Fruit fly (Drosophila melanogaster) whole organism, embryonic: ENCODE data around the gene mEFTs.

Experiments
- B-H1 ChIP-seq: fragments of 200-800 bp; sonication (Bioruptor generic); IDR thresholded peaks from 3 replicates; pipeline ENCODE4 v1.3.6; 2022; ENCODE audit warnings: missing biosample characterization, missing genetic modification characterization
- B-H2 ChIP-seq: fragments of 200-800 bp; sonication (Bioruptor generic); optimal IDR thresholded peaks from 2 replicates; lab custom pipeline; 2018; ENCODE audit warnings: missing biosample characterization, mild to moderate bottlenecking, missing genetic modification characterization
- BEAF-32 ChIP-seq: fragments of 200-800 bp; sonication (Bioruptor generic); optimal IDR thresholded peaks from 3 replicates; lab custom pipeline; 2017; ENCODE audit warnings: missing biosample characterization, missing genetic modification characterization, mild to moderate bottlenecking, moderate library complexity, missing genetic modification reagents
- CG10979 ChIP-seq: fragments of 200-800 bp; sonication (Bioruptor generic); optimal IDR thresholded peaks from 2 replicates; lab custom pipeline; 2018; ENCODE audit warnings: missing biosample characterization, mild to moderate bottlenecking, missing genetic modification characterization, moderate library complexity
- CG11696 ChIP-seq: fragments of 200-800 bp; sonication (Bioruptor generic); IDR thresholded peaks from 2 replicates; pipeline ENCODE4 v1.3.6; 2022; ENCODE audit warnings: missing biosample characterization, missing genetic modification characterization
- CG13894 ChIP-seq: fragments of 200-800 bp; sonication (Bioruptor generic); optimal IDR thresholded peaks from 3 replicates; lab custom pipeline; 2018; ENCODE audit warnings: missing biosample characterization, mild to moderate bottlenecking, missing genetic modification characterization, moderate library complexity
- CG14860 ChIP-seq: fragments of 200-800 bp; sonication (Bioruptor generic); IDR thresholded peaks from 3 replicates; pipeline ENCODE4 v1.3.6; 2022; ENCODE audit warnings: missing biosample characterization, missing genetic modification characterization; ENCODE audit not compliant: partially characterized antibody
- CG15479 ChIP-seq: fragments of 200-800 bp; sonication (Bioruptor generic); optimal IDR thresholded peaks from 3 replicates; lab custom pipeline; 2019; ENCODE audit warnings: missing biosample characterization, mild to moderate bottlenecking, missing genetic modification characterization, moderate library complexity
- CG15696 ChIP-seq: fragments of 200-800 bp; sonication (Bioruptor generic); optimal IDR thresholded peaks from 2 replicates; lab custom pipeline; 2019; ENCODE audit warnings: missing biosample characterization, mild to moderate bottlenecking, missing genetic modification characterization, moderate library complexity
- CG17912 ChIP-seq: fragments of 200-800 bp; sonication (Bioruptor generic); optimal IDR thresholded peaks from 2 replicates; lab custom pipeline; 2018; ENCODE audit warnings: missing biosample characterization, mild to moderate bottlenecking, missing genetic modification characterization
- CG3163 ChIP-seq: fragments of 200-800 bp; sonication (Bioruptor generic); optimal IDR thresholded peaks from 3 replicates; lab custom pipeline; 2016; ENCODE audit warnings: missing biosample characterization, missing genetic modification characterization
- CG33557 ChIP-seq: fragments of 200-800 bp; sonication (Bioruptor generic); optimal IDR thresholded peaks from 2 replicates; lab custom pipeline; 2019; ENCODE audit warnings: missing biosample characterization, mild to moderate bottlenecking, missing genetic modification characterization, moderate library complexity
- CG6654 ChIP-seq: fragments of 200-800 bp; sonication (Bioruptor generic); optimal IDR thresholded peaks from 2 replicates; lab custom pipeline; 2017; ENCODE audit warnings: missing biosample characterization, mild to moderate bottlenecking, missing genetic modification characterization
- CG7357 ChIP-seq: fragments of 200-800 bp; sonication (Bioruptor generic); IDR thresholded peaks from 3 replicates; pipeline ENCODE4 v1.3.6; 2022; ENCODE audit warnings: missing biosample characterization, missing genetic modification characterization
- CG8478 ChIP-seq: fragments of >200 bp; optimal IDR thresholded peaks from 2 replicates; lab custom pipeline; 2018
- CG8765 ChIP-seq: fragments of 200-800 bp; sonication (Bioruptor generic); IDR thresholded peaks from 2 replicates; pipeline ENCODE4 v1.3.6; 2022; ENCODE audit warnings: missing biosample characterization, missing genetic modification characterization
- CG8924 ChIP-seq: fragments of 200-800 bp; optimal IDR thresholded peaks from 3 replicates; lab custom pipeline; 2019; ENCODE audit warnings: missing biosample characterization, mild to moderate bottlenecking, missing genetic modification characterization, moderate library complexity
- CG8944 ChIP-seq: fragments of 200-800 bp; sonication (Bioruptor generic); optimal IDR thresholded peaks from 3 replicates; lab custom pipeline; 2016; ENCODE audit warnings: missing biosample characterization, missing genetic modification characterization
- CG9437 ChIP-seq: fragments of 200-800 bp; sonication (Bioruptor generic); optimal IDR thresholded peaks from 2 replicates; lab custom pipeline; 2018; ENCODE audit warnings: missing biosample characterization, mild to moderate bottlenecking, missing genetic modification characterization
- CrebB ChIP-seq: fragments of 200-800 bp; sonication (Bioruptor generic); optimal IDR thresholded peaks from 3 replicates; lab custom pipeline; 2018; ENCODE audit warnings: missing biosample characterization, mild to moderate bottlenecking, missing genetic modification characterization
- D ChIP-seq, 2 experiments: fragments of 200-800 bp in 1 of 2; fragments of >200 bp in 1 of 2; sonication (Bioruptor generic) in 1 of 2; optimal IDR thresholded peaks; 2 replicates in 1 of 2; 3 replicates in 1 of 2; lab custom pipeline; 2017; ENCODE audit warnings: mild to moderate bottlenecking in 1 of 2, missing biosample characterization in 1 of 2, missing genetic modification characterization in 1 of 2, missing genetic modification reagents in 1 of 2
- Dip2 ChIP-seq: fragments of 200-800 bp; sonication (Bioruptor generic); IDR thresholded peaks from 2 replicates; pipeline ENCODE4 v1.3.6; 2022; ENCODE audit warnings: missing biosample characterization, missing genetic modification characterization
- Doc2 ChIP-seq: fragments of 200-800 bp; sonication (Bioruptor generic); IDR thresholded peaks from 2 replicates; pipeline ENCODE4 v1.3.6; 2022; ENCODE audit warnings: missing biosample characterization, missing genetic modification characterization
- H15 ChIP-seq: fragments of 200-800 bp; sonication (Bioruptor generic); IDR thresholded peaks from 3 replicates; pipeline ENCODE4 v1.3.6; 2022; ENCODE audit warnings: missing biosample characterization, missing genetic modification characterization
- H2.0 ChIP-seq: fragments of 200-800 bp; sonication (Bioruptor generic); IDR thresholded peaks from 2 replicates; pipeline ENCODE4 v1.3.6; 2022; ENCODE audit warnings: missing biosample characterization, missing genetic modification characterization
- Hmr ChIP-seq: fragments of 200-800 bp; sonication (Bioruptor generic); optimal IDR thresholded peaks from 3 replicates; lab custom pipeline; 2017; ENCODE audit warnings: mild to moderate bottlenecking, missing biosample characterization, missing genetic modification reagents, missing genetic modification characterization
- Hmx ChIP-seq: fragments of 200-800 bp; sonication (Bioruptor generic); optimal IDR thresholded peaks from 2 replicates; lab custom pipeline; 2016; ENCODE audit warnings: missing biosample characterization, missing genetic modification characterization
- Nf-YB ChIP-seq: fragments of 200-800 bp; sonication (Bioruptor generic); optimal IDR thresholded peaks from 3 replicates; lab custom pipeline; 2019; ENCODE audit warnings: missing biosample characterization, mild to moderate bottlenecking, missing genetic modification characterization, moderate library complexity
- NfI ChIP-seq: fragments of 200-800 bp; sonication (Bioruptor generic); optimal IDR thresholded peaks from 3 replicates; lab custom pipeline; 2018; ENCODE audit warnings: missing biosample characterization, mild to moderate bottlenecking, missing genetic modification characterization, moderate library complexity
- Oli ChIP-seq: fragments of 200-800 bp; sonication (Bioruptor generic); optimal IDR thresholded peaks from 2 replicates; lab custom pipeline; 2018; ENCODE audit warnings: missing biosample characterization, mild to moderate bottlenecking, missing genetic modification characterization, moderate library complexity
- Opbp ChIP-seq: fragments of 200-800 bp; sonication (Bioruptor generic); IDR thresholded peaks from 3 replicates; pipeline ENCODE4 v1.3.6; 2022; ENCODE audit warnings: missing biosample characterization, missing genetic modification characterization; ENCODE audit not compliant: partially characterized antibody
- Trl ChIP-seq, 3 experiments: fragments of >200 bp in 2 of 3; fragments of 200-800 bp in 1 of 3; sonication (Bioruptor generic) in 1 of 3; optimal IDR thresholded peaks; 2 replicates in 1 of 3; 3 replicates in 2 of 3; lab custom pipeline; 2016 to 2017; ENCODE audit warnings: missing biosample characterization in 1 of 3, missing genetic modification characterization in 1 of 3
- bbx ChIP-seq: fragments of 200-800 bp; sonication (Bioruptor generic); IDR thresholded peaks from 2 replicates; pipeline ENCODE4 v1.3.6; 2022; ENCODE audit warnings: missing biosample characterization, missing genetic modification characterization; ENCODE audit not compliant: partially characterized antibody
- chif ChIP-seq, 2 experiments: fragments of 200-800 bp; sonication (Bioruptor generic); optimal IDR thresholded peaks; 3 replicates each; lab custom pipeline; 2016; ENCODE audit warnings: missing biosample characterization in 2 of 2, missing genetic modification characterization in 2 of 2
- crol ChIP-seq: fragments of 200-800 bp; sonication (Bioruptor generic); IDR thresholded peaks from 2 replicates; pipeline ENCODE4 v1.3.6; 2022; ENCODE audit warnings: missing biosample characterization, missing genetic modification characterization
- dmrt11E ChIP-seq: fragments of 200-800 bp; sonication (Bioruptor generic); optimal IDR thresholded peaks from 3 replicates; lab custom pipeline; 2018; ENCODE audit warnings: missing biosample characterization, mild to moderate bottlenecking, missing genetic modification characterization, moderate library complexity
- dysf ChIP-seq: fragments of 200-800 bp; sonication (Bioruptor generic); IDR thresholded peaks from 3 replicates; pipeline ENCODE4 v1.3.6; 2022; ENCODE audit warnings: missing biosample characterization, missing genetic modification characterization
- eve ChIP-seq, 2 experiments: fragments of >200 bp; optimal IDR thresholded peaks; 2 replicates each; lab custom pipeline; 2017; ENCODE audit warnings: missing biosample characterization in 2 of 2, missing genetic modification characterization in 2 of 2
- inv ChIP-seq: fragments of 200-800 bp; sonication (Bioruptor generic); IDR thresholded peaks from 2 replicates; pipeline ENCODE4 v1.3.6; 2022; ENCODE audit warnings: missing biosample characterization, missing genetic modification characterization; ENCODE audit not compliant: partially characterized antibody
- nerfin-2 ChIP-seq: fragments of 200-800 bp; sonication (Bioruptor generic); IDR thresholded peaks from 2 replicates; pipeline ENCODE4 v1.3.6; 2022; ENCODE audit warnings: missing biosample characterization, missing genetic modification characterization; ENCODE audit not compliant: partially characterized antibody
- row ChIP-seq: fragments of 200-800 bp; sonication (Bioruptor generic); IDR thresholded peaks from 3 replicates; pipeline ENCODE4 v1.3.6; 2022; ENCODE audit warnings: missing biosample characterization, missing genetic modification characterization
- seq ChIP-seq: fragments of 200-800 bp; sonication (Bioruptor generic); IDR thresholded peaks from 2 replicates; pipeline ENCODE4 v1.3.6; 2022; ENCODE audit warnings: missing biosample characterization, missing genetic modification characterization
- sqz ChIP-seq: fragments of 200-800 bp; sonication (Bioruptor generic); optimal IDR thresholded peaks from 3 replicates; lab custom pipeline; 2018; ENCODE audit warnings: missing biosample characterization, mild to moderate bottlenecking, missing genetic modification characterization
- toy ChIP-seq: fragments of 200-800 bp; sonication (Bioruptor generic); IDR thresholded peaks from 2 replicates; pipeline ENCODE4 v1.3.6; 2022; ENCODE audit warnings: missing biosample characterization, missing genetic modification characterization
- unc-4 ChIP-seq: fragments of 200-800 bp; sonication (Bioruptor generic); IDR thresholded peaks from 2 replicates; pipeline ENCODE4 v1.3.6; 2022; ENCODE audit warnings: missing biosample characterization, missing genetic modification characterization; ENCODE audit not compliant: partially characterized antibody
- usp ChIP-seq: fragments of >200 bp; optimal IDR thresholded peaks from 2 replicates; lab custom pipeline; 2017; ENCODE audit warnings: missing biosample characterization, missing genetic modification characterization
- wor ChIP-seq: fragments of 200-800 bp; sonication (Bioruptor generic); IDR thresholded peaks from 2 replicates; pipeline ENCODE4 v1.3.6; 2022; ENCODE audit warnings: missing biosample characterization, missing genetic modification characterization
- zen2 ChIP-seq: fragments of 200-800 bp; sonication (Bioruptor generic); IDR thresholded peaks from 3 replicates; pipeline ENCODE4 v1.3.6; 2022; ENCODE audit warnings: missing biosample characterization, missing genetic modification characterization; ENCODE audit not compliant: partially characterized antibody

The mEFTs gene

dm6 chr2L:17465915-17466677, 34.8 kb downstream of the mEFTs start (continued):
- TF ChIP-seq Nf-YB (GFP tag; lab: Kevin White, UChicago) = no peak
- TF ChIP-seq CG8478 (lab: Kevin White, UChicago) = no peak
- no peak for TF ChIP-seq D (optimal IDR thresholded peaks at IDR 0.05; lab: Kevin White, UChicago)
- TF ChIP-seq D (GFP tag; optimal IDR thresholded peaks at IDR 0.05; lab: Kevin White, UChicago) = peak; percentile 89
- no peak for TF ChIP-seq bbx (GFP tag; lab: Robert Waterston, UW)
- peak; percentile 89 for TF ChIP-seq CG10979 (tag; lab: Kevin White, UChicago)
- TF ChIP-seq CG14860 (GFP tag; lab: Robert Waterston, UW) = no peak
- TF ChIP-seq B-H1 (GFP tag; lab: Robert Waterston, UW) = peak; percentile 65
- peak; percentile 80 for TF ChIP-seq seq
- TF ChIP-seq Doc2 (GFP tag; lab: Robert Waterston, UW) = 0 out of 2 replicates have a peak, but pooled peaks have one; percentile 41
- TF ChIP-seq CG13894 (tag; lab: Kevin White, UChicago) = no peak
- TF ChIP-seq Hmr = peak; percentile 79
- TF ChIP-seq CG15696 = peak; percentile 74
- no peak for TF ChIP-seq Opbp
- TF ChIP-seq wor (GFP tag; lab: Robert Waterston, UW) = peak; percentile 78
- TF ChIP-seq BEAF-32 (GFP tag; lab: Kevin White, UChicago) = no peak
- TF ChIP-seq B-H2 (GFP tag; lab: Kevin White, UChicago) = peak; percentile 22
- peak; percentile 84 for TF ChIP-seq chif (GFP tag; optimal IDR thresholded peaks at IDR 0.05; lab: Kevin White, UChicago)
- peak; percentile 75 for TF ChIP-seq CrebB (tag; lab: Kevin White, UChicago)
- TF ChIP-seq toy (GFP tag; lab: Robert Waterston, UW) = no peak
- TF ChIP-seq zen2 (GFP tag; lab: Robert Waterston, UW) = no peak
- no peak for TF ChIP-seq Trl (optimal IDR thresholded peaks at IDR 0.05; lab: Kevin White, UChicago)
- TF ChIP-seq Trl (GFP tag; optimal IDR thresholded peaks at IDR 0.05; lab: Kevin White, UChicago) = peak; percentile 66
- peak; percentile 85 for TF ChIP-seq dysf (GFP tag; lab: Robert Waterston, UW)
- no peak for TF ChIP-seq Dip2 (GFP tag; lab: Robert Waterston, UW)
- TF ChIP-seq CG33557 = peak; percentile 60
- TF ChIP-seq CG7357 (GFP tag; lab: Robert Waterston, UW) = peak; percentile 65; the same call in 1 of the 3 replicates
- peak; percentile 9 for TF ChIP-seq CG17912 (GFP tag; lab: Kevin White, UChicago)
- peak; percentile 71 for TF ChIP-seq CG9437 (GFP tag; lab: Kevin White, UChicago)
- no peak for TF ChIP-seq sqz (GFP tag; lab: Kevin White, UChicago)
- TF ChIP-seq eve (GFP tag; optimal IDR thresholded peaks at IDR 0.05; lab: Kevin White, UChicago) = peak in 1 of 2 experiments; percentile 93
- peak; percentile 71; the same call in 2 of the 3 replicates for TF ChIP-seq H15 (GFP tag; lab: Robert Waterston, UW)
- no peak for TF ChIP-seq Hmx
- TF ChIP-seq CG8924 (tag; lab: Kevin White, UChicago) = no peak
- no peak for TF ChIP-seq usp (GFP tag; lab: Kevin White, UChicago)
- TF ChIP-seq row (GFP tag; lab: Robert Waterston, UW) = peak; percentile 86
- TF ChIP-seq H2.0 (GFP tag; lab: Robert Waterston, UW) = peak; percentile 69
- TF ChIP-seq CG3163 (GFP tag; lab: Kevin White, UChicago) = peak; percentile 34
- peak; percentile 67 for TF ChIP-seq NfI
- TF ChIP-seq CG6654 (GFP tag; lab: Kevin White, UChicago) = peak; percentile 61
- TF ChIP-seq nerfin-2 (GFP tag; lab: Robert Waterston, UW) = no peak
- TF ChIP-seq CG11696 (GFP tag; lab: Robert Waterston, UW) = peak; percentile 57
- peak; percentile 82 for TF ChIP-seq Oli
- TF ChIP-seq CG8944 = peak; percentile 77
- TF ChIP-seq dmrt11E (tag; lab: Kevin White, UChicago) = peak; percentile 82
- TF ChIP-seq CG8765 (GFP tag; lab: Robert Waterston, UW) = peak; percentile 36; the same call in 1 of the 2 replicates
- TF ChIP-seq unc-4 (GFP tag; lab: Robert Waterston, UW) = no peak
- TF ChIP-seq inv = no peak
- TF ChIP-seq CG15479 (GFP tag; lab: Kevin White, UChicago) = no peak
- peak; percentile 28; the same call in 1 of the 2 replicates for TF ChIP-seq crol (GFP tag; lab: Robert Waterston, UW)
